Worm (Caenorhabditis elegans) whole organism, early embryonic: Measurements from ENCODE around the gene trxr-1.

Source experiments
- B0310.2 ChIP-seq: sonication (generic microtip); optimal IDR thresholded peaks from 2 replicates; lab custom pipeline; 2016; ENCODE audit warnings: mild to moderate bottlenecking, missing genetic modification characterization, missing compliant biosample characterization
- F13C5.2 ChIP-seq: sonication (generic microtip); optimal IDR thresholded peaks from 2 replicates; lab custom pipeline; 2017; ENCODE audit warnings: mild to moderate bottlenecking, missing genetic modification characterization, inconsistent platforms, missing compliant biosample characterization
- aly-1 ChIP-seq: sonication (generic microtip); optimal IDR thresholded peaks from 2 replicates; lab custom pipeline; 2016; ENCODE audit warnings: missing genetic modification characterization, missing compliant biosample characterization
- ama-1 ChIP-seq: fragments of 150-350 bp; optimal IDR thresholded peaks from 2 replicates; lab custom pipeline; 2014
- ceh-13 ChIP-seq: fragments of 200-800 bp; sonication (Bioruptor generic); optimal IDR thresholded peaks from 2 replicates; lab custom pipeline; 2018; ENCODE audit warnings: mild to moderate bottlenecking, missing genetic modification characterization, missing compliant biosample characterization
- ceh-36 ChIP-seq: sonication (generic microtip); optimal IDR thresholded peaks from 2 replicates; lab custom pipeline; 2016; ENCODE audit warnings: missing genetic modification characterization, inconsistent platforms, missing compliant biosample characterization
- ets-7 ChIP-seq: sonication (generic microtip); optimal IDR thresholded peaks from 2 replicates; lab custom pipeline; 2016; ENCODE audit warnings: missing genotype, missing genetic modification characterization, missing compliant biosample characterization
- flt-1 ChIP-seq: fragments of 200-800 bp; sonication (Bioruptor generic); IDR thresholded peaks from 2 replicates; pipeline ENCODE4 v1.3.6; 2022; ENCODE audit warnings: missing genetic modification characterization, missing compliant biosample characterization
- hmbx-1 ChIP-seq: sonication (generic microtip); optimal IDR thresholded peaks from 2 replicates; lab custom pipeline; 2016; ENCODE audit warnings: mild to moderate bottlenecking, missing genetic modification characterization, missing compliant biosample characterization
- hmg-4 ChIP-seq: fragments of 200-800 bp; sonication (Bioruptor generic); optimal IDR thresholded peaks from 2 replicates; lab custom pipeline; 2018; ENCODE audit warnings: mild to moderate bottlenecking, missing genetic modification characterization, missing compliant biosample characterization
- hnd-1 ChIP-seq: sonication (generic microtip); optimal IDR thresholded peaks from 2 replicates; lab custom pipeline; 2016; ENCODE audit warnings: missing genetic modification characterization, missing compliant biosample characterization
- pes-1 ChIP-seq: fragments of 200-800 bp; sonication (Bioruptor generic); IDR thresholded peaks from 2 replicates; pipeline ENCODE4 v1.3.6; 2022; ENCODE audit warnings: missing genetic modification reagents, missing genetic modification characterization, missing compliant biosample characterization
- scrt-1 ChIP-seq: fragments of 200-800 bp; sonication (Bioruptor generic); IDR thresholded peaks from 2 replicates; pipeline ENCODE4 v1.3.6; 2022; ENCODE audit warnings: missing genetic modification characterization, missing compliant biosample characterization
- sea-1 ChIP-seq: fragments of 200-800 bp; sonication (Bioruptor generic); conservative IDR thresholded peaks from 2 replicates; pipeline ENCODE4 v1.3.6; 2022; ENCODE audit warnings: missing genetic modification characterization, missing compliant biosample characterization
- tbx-11 ChIP-seq: fragments of 200-800 bp; sonication (Bioruptor generic); IDR thresholded peaks from 2 replicates; pipeline ENCODE4 v1.3.6; 2022; ENCODE audit warnings: missing genetic modification characterization, missing compliant biosample characterization
- tbx-37 ChIP-seq: fragments of 200-800 bp; sonication (Bioruptor generic); conservative IDR thresholded peaks from 2 replicates; pipeline ENCODE4 v1.3.6; 2022; ENCODE audit warnings: missing genetic modification reagents, missing genetic modification characterization, missing compliant biosample characterization
- tra-4 ChIP-seq: sonication (generic microtip); optimal IDR thresholded peaks from 2 replicates; lab custom pipeline; 2017; ENCODE audit warnings: missing genetic modification characterization, missing compliant biosample characterization

Gene trxr-1

DNA sequence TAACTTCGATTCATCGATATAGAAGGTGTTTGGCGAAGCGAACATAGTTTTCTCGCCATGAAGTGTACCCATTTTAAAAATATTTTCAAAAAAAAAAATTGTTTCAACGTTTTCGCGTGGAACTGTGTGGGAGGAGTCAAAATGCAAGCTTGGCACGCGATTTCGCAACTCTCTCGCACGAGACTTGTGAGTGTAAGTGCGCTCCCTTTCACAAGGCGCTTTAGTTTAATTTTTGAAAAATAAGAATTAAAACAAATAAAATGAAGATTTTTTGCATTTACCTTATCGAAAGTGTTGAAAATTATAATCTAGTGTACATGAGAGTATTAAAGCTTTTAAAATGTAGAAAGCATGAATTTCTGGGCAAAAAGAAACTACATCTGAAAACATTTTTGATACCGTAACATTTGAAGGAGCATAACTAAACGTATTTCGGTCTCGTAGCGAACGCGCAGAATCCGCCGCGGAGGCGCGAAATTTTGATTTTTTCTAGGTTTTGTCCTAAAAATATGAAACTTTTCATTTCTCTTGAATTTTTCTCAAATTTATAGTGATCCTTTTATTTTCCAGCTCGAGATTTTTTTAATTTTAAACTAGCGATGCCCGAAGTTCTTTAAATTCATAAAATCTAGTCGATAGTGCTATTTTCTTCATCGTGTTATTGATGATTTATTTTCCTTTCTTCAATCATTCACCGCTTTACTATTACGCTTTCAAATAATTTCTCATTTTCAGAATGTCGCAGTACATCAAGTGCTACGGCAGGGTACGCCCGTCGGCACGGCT, 27.9 kb downstream of the trxr-1 start, which contains the start of the genes cogc-2 and klp-18:
Gene cogc-2 (minus strand): TSS at position 105 of the 786 bp plus-strand sequence.
Gene klp-18 (plus strand): TSS at position 736 of the 786 bp plus-strand sequence.
- no peak for TF ChIP-seq tra-4
- peak; percentile 50; the same call in 1 of the 2 replicates for TF ChIP-seq tbx-11 (GFP tag; lab: Robert Waterston, UW)
- TF ChIP-seq B0310.2, result no peak
- no peak; the same call in 1 of the 2 replicates for TF ChIP-seq sea-1 (GFP tag; lab: Robert Waterston, UW)
- TF ChIP-seq aly-1 (tag; lab: Kevin White, UChicago), result peak; percentile 38
- TF ChIP-seq scrt-1 (GFP tag; lab: Robert Waterston, UW), result peak; percentile 76
- TF ChIP-seq hnd-1 (tag; lab: Kevin White, UChicago), result peak; percentile 26
- peak; percentile 7 for TF ChIP-seq hmbx-1
- TF ChIP-seq flt-1 (GFP tag; lab: Robert Waterston, UW), result no peak; the same call in 1 of the 2 replicates
- TF ChIP-seq ceh-13, result peak; percentile 2
- peak; percentile 89 for TF ChIP-seq F13C5.2 (tag; lab: Kevin White, UChicago)
- peak; percentile 17 for TF ChIP-seq ets-7 (tag; lab: Kevin White, UChicago)
- TF ChIP-seq tbx-37 (GFP tag; lab: Robert Waterston, UW), result peak; percentile 56
- peak; percentile 70 for TF ChIP-seq hmg-4
- TF ChIP-seq ceh-36, result peak; percentile 23
- TF ChIP-seq ama-1, result no peak
- TF ChIP-seq pes-1, result peak; percentile 72

DNA sequence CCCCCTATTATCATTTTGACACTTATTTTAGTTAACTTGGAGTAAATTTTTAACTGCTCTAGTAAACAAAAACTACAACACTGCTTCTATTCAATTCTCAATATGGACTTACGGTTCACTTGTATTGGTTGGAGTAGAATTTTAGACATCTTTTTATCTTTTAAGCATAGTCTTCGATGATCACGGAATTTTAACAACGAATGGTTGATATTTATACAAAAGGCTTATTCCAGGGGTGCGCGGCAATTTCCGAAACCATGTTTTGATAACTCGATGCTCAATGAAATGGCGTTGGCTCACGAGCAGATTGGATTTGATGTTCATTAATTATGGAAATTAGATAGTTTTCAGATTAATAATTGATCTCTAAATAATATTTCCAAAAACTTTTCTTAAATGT, 31.7 kb downstream of the trxr-1 start:
- TF ChIP-seq hmbx-1 (no peak), flt-1 (GFP tag; lab: Robert Waterston, UW) (no peak), ets-7 (tag; lab: Kevin White, UChicago) (no peak), ama-1 (no peak), aly-1 (tag; lab: Kevin White, UChicago) (no peak), sea-1 (GFP tag; lab: Robert Waterston, UW) (no peak), tbx-37 (GFP tag; lab: Robert Waterston, UW) (no peak), ceh-13 (no peak), tra-4 (no peak), F13C5.2 (tag; lab: Kevin White, UChicago) (no peak), pes-1 (no peak), scrt-1 (GFP tag; lab: Robert Waterston, UW) (no peak), B0310.2 (no peak), ceh-36 (no peak), hmg-4 (no peak), tbx-11 (GFP tag; lab: Robert Waterston, UW) (no peak), hnd-1 (tag; lab: Kevin White, UChicago) (no peak)

ce11 chrIV:7044552-7045139, 32.9 kb downstream of the trxr-1 start, which contains the start of gene tin-9.1:
Gene tin-9.1 (minus strand): TSS chrIV:7044602.
- TF ChIP-seq F13C5.2 (tag; lab: Kevin White, UChicago), result no peak
- no peak for TF ChIP-seq tbx-11 (GFP tag; lab: Robert Waterston, UW)
- no peak for TF ChIP-seq tra-4
- no peak for TF ChIP-seq hmbx-1
- TF ChIP-seq hmg-4, result no peak

DNA sequence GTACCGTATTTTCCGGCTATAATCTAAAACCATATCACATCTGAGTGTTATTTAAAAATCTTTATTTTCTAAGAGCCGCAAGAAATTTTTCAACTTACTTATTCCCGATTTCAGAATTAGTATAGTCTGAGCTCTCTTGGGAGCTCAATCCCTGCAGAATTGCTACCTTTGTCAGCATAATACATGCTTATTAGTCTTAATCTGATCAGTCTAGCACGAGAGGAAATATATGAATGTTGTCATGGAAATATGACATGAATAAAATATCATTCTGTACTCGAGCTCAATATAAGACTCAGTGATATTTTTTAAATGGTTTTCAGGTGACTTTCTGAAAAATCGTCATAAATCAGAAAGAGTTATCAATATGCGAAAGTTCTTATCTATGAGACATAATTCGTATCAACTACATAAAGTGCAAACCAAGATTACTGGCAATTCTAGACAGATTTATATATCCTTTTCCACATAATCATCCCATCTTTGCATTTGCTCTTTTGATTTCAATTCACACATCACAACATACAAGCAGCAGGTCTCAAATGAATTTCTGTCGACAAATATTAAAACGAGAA, 33.7 kb downstream of the trxr-1 start:
- TF ChIP-seq ama-1 (no peak), ceh-36 (no peak), pes-1 (no peak), ets-7 (tag; lab: Kevin White, UChicago) (no peak), B0310.2 (no peak), F13C5.2 (tag; lab: Kevin White, UChicago) (no peak), ceh-13 (no peak), hmg-4 (no peak), tbx-11 (GFP tag; lab: Robert Waterston, UW) (no peak), hmbx-1 (no peak), aly-1 (tag; lab: Kevin White, UChicago) (no peak), hnd-1 (tag; lab: Kevin White, UChicago) (no peak), scrt-1 (GFP tag; lab: Robert Waterston, UW) (no peak)

ce11 chrIV:7046641-7047361, 35.0 kb downstream of the trxr-1 start:
- TF ChIP-seq tbx-11 (GFP tag; lab: Robert Waterston, UW) (no peak), F13C5.2 (tag; lab: Kevin White, UChicago) (no peak), B0310.2 (no peak), hnd-1 (tag; lab: Kevin White, UChicago) (no peak), hmbx-1 (no peak), pes-1 (no peak), sea-1 (GFP tag; lab: Robert Waterston, UW) (no peak), ceh-13 (no peak), hmg-4 (no peak), ama-1 (no peak), ets-7 (tag; lab: Kevin White, UChicago) (no peak), ceh-36 (no peak), scrt-1 (GFP tag; lab: Robert Waterston, UW) (no peak), tbx-37 (GFP tag; lab: Robert Waterston, UW) (no peak), flt-1 (GFP tag; lab: Robert Waterston, UW) (no peak), tra-4 (no peak), aly-1 (tag; lab: Kevin White, UChicago) (no peak)

DNA sequence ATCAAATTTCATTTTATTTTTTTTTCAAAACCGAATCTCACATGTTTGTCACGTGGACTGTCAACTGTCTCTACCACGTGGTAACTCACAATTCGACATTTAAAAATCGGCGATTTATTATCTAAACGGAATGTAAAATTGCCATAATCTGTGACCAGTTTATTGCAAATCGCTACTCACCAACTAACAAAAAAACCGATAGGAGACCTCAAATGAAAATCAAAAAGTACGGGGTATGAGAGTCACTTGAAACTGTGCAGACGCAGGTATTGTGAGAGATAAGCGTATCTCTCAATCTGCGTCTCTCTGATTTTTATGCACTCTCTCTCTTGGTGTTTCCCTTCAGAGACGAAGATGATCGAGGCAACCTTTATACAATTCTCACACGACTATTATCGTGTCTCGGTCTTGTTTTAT, 36.0 kb downstream of the trxr-1 start:
- no peak for TF ChIP-seq hnd-1 (tag; lab: Kevin White, UChicago)
